Fruit fly (Drosophila melanogaster) whole organism, wandering third instar larva: ENCODE measurements around the gene CG10761.

ENCODE experiments used
- Abd-B ChIP-seq: fragments of >200 bp; optimal IDR thresholded peaks from 2 replicates; lab custom pipeline; 2017; ENCODE audit warnings: missing biosample characterization, missing genetic modification characterization
- CG32264 ChIP-seq: fragments of 200-800 bp; sonication (Bioruptor generic); optimal IDR thresholded peaks from 2 replicates; lab custom pipeline; 2016; ENCODE audit warnings: missing biosample characterization, missing genetic modification characterization
- CG9705 ChIP-seq: fragments of 200-800 bp; sonication (Bioruptor generic); optimal IDR thresholded peaks from 2 replicates; lab custom pipeline; 2018; ENCODE audit warnings: missing biosample characterization, mild to moderate bottlenecking, missing genetic modification characterization
- CrebA ChIP-seq: fragments of 200-800 bp; sonication (Bioruptor generic); optimal IDR thresholded peaks from 2 replicates; lab custom pipeline; 2016; ENCODE audit warnings: missing biosample characterization, mild to moderate bottlenecking, missing genetic modification characterization, borderline replicate concordance
- Dfd ChIP-seq: fragments of >200 bp; optimal IDR thresholded peaks from 2 replicates; lab custom pipeline; 2017; ENCODE audit warnings: missing biosample characterization, missing genetic modification characterization
- GATAd ChIP-seq: sonication (Bioruptor generic); optimal IDR thresholded peaks from 2 replicates; lab custom pipeline; 2016; ENCODE audit warnings: missing biosample characterization, missing genetic modification characterization
- HLH106 ChIP-seq: fragments of 200-800 bp; optimal IDR thresholded peaks from 3 replicates; lab custom pipeline; 2019; ENCODE audit warnings: missing biosample characterization, mild to moderate bottlenecking, missing genetic modification characterization, moderate library complexity
- Hnf4 ChIP-seq: fragments of 200-800 bp; sonication (Bioruptor generic); optimal IDR thresholded peaks from 2 replicates; lab custom pipeline; 2016; ENCODE audit warnings: missing biosample characterization, mild to moderate bottlenecking, missing genetic modification characterization
- Hr78 ChIP-seq: fragments of >200 bp; optimal IDR thresholded peaks from 2 replicates; lab custom pipeline; 2017; ENCODE audit warnings: missing biosample characterization, missing genetic modification characterization
- Hr83 ChIP-seq: fragments of 200-300 bp; sonication (Bioruptor generic); optimal IDR thresholded peaks from 2 replicates; lab custom pipeline; 2016; ENCODE audit warnings: missing biosample characterization, mild to moderate bottlenecking, missing genetic modification characterization, moderate library complexity; ENCODE audit not compliant: poor library complexity, severe bottlenecking
- Jra ChIP-seq: sonication (Bioruptor generic); optimal IDR thresholded peaks from 2 replicates; lab custom pipeline; 2016; ENCODE audit warnings: missing biosample characterization, missing genetic modification characterization
- Mio ChIP-seq: sonication (Bioruptor generic); optimal IDR thresholded peaks from 2 replicates; lab custom pipeline; 2016; ENCODE audit warnings: missing biosample characterization, missing genetic modification characterization
- Myc ChIP-seq: fragments of >200 bp; optimal IDR thresholded peaks from 2 replicates; lab custom pipeline; 2017
- N ChIP-seq: fragments of >200 bp; optimal IDR thresholded peaks from 2 replicates; lab custom pipeline; 2018; ENCODE audit warnings: missing biosample characterization, missing external identifiers, missing genetic modification characterization
- OdsH ChIP-seq: fragments of 200-800 bp; sonication (Bioruptor generic); optimal IDR thresholded peaks from 2 replicates; lab custom pipeline; 2016; ENCODE audit warnings: missing biosample characterization, mild to moderate bottlenecking, missing genetic modification characterization
- Rel ChIP-seq, 2 experiments: fragments of 200-800 bp; sonication (Bioruptor generic) in 1 of 2; optimal IDR thresholded peaks; 2 replicates in 1 of 2; 3 replicates in 1 of 2; lab custom pipeline; 2016 to 2019; ENCODE audit warnings: mild to moderate bottlenecking in 2 of 2, missing biosample characterization in 2 of 2, missing genetic modification characterization in 2 of 2, moderate library complexity in 1 of 2
- Sp1 ChIP-seq: fragments of 200-800 bp; sonication (Bioruptor generic); optimal IDR thresholded peaks from 3 replicates; lab custom pipeline; 2019; ENCODE audit warnings: missing biosample characterization, mild to moderate bottlenecking, missing genetic modification characterization, moderate library complexity
- Vsx2 ChIP-seq: fragments of 200-300, 225-300 bp; sonication (Bioruptor generic); optimal IDR thresholded peaks from 2 replicates; lab custom pipeline; 2018; ENCODE audit warnings: missing biosample characterization, missing genetic modification characterization; ENCODE audit not compliant: partially characterized antibody
- br ChIP-seq: fragments of 200-800 bp; sonication (Bioruptor generic); optimal IDR thresholded peaks from 2 replicates; lab custom pipeline; 2016; ENCODE audit warnings: missing biosample characterization, missing genetic modification characterization
- brk ChIP-seq: fragments of 200-800 bp; sonication (Bioruptor generic); optimal IDR thresholded peaks from 2 replicates; lab custom pipeline; 2016; ENCODE audit warnings: missing biosample characterization, mild to moderate bottlenecking, missing genetic modification characterization
- dl ChIP-seq, 2 experiments: fragments of 175-275, 200-275 bp in 1 of 2; fragments of 200-275 bp in 1 of 2; sonication (Bioruptor generic); optimal IDR thresholded peaks; lab custom pipeline; 2018; ENCODE audit warnings: mild to moderate bottlenecking in 2 of 2, missing biosample characterization in 2 of 2, missing genetic modification characterization in 2 of 2, moderate library complexity in 2 of 2; ENCODE audit not compliant: partially characterized antibody in 2 of 2, insufficient read depth in 1 of 2
- dmrt93B ChIP-seq: fragments of 200-800 bp; sonication (Bioruptor generic); optimal IDR thresholded peaks from 2 replicates; lab custom pipeline; 2018; ENCODE audit warnings: missing biosample characterization, mild to moderate bottlenecking, missing genetic modification characterization
- dsf ChIP-seq: sonication (Bioruptor generic); optimal IDR thresholded peaks from 2 replicates; lab custom pipeline; 2016; ENCODE audit warnings: missing biosample characterization, missing genetic modification characterization, borderline replicate concordance
- ey ChIP-seq: fragments of 200-800 bp; sonication (Bioruptor generic); optimal IDR thresholded peaks from 2 replicates; lab custom pipeline; 2016; ENCODE audit warnings: missing biosample characterization, missing genetic modification characterization
- foxo ChIP-seq, 2 experiments: fragments of 200-800 bp; sonication (Bioruptor generic); optimal IDR thresholded peaks; 2 replicates in 1 of 2; 3 replicates in 1 of 2; lab custom pipeline; 2016 to 2017; ENCODE audit warnings: missing biosample characterization in 2 of 2, missing genetic modification characterization in 2 of 2
- fru ChIP-seq: fragments of 200-800 bp; sonication (Bioruptor generic); optimal IDR thresholded peaks from 3 replicates; lab custom pipeline; 2016; ENCODE audit warnings: missing biosample characterization, mild to moderate bottlenecking, missing genetic modification characterization
- h ChIP-seq: fragments of 200-800 bp; sonication (Bioruptor generic); optimal IDR thresholded peaks from 3 replicates; lab custom pipeline; 2016; ENCODE audit warnings: missing biosample characterization, mild to moderate bottlenecking, missing genetic modification characterization
- jim ChIP-seq: fragments of 175-275, 200-325 bp; sonication (Bioruptor generic); optimal IDR thresholded peaks from 2 replicates; lab custom pipeline; 2016; ENCODE audit warnings: missing biosample characterization, mild to moderate bottlenecking, missing genetic modification characterization
- lola ChIP-seq: fragments of >200 bp; optimal IDR thresholded peaks from 2 replicates; lab custom pipeline; 2017; ENCODE audit warnings: missing biosample characterization, missing genetic modification characterization
- pan ChIP-seq: fragments of >200 bp; optimal IDR thresholded peaks from 2 replicates; lab custom pipeline; 2017
- psq ChIP-seq: fragments of 200-800 bp; sonication (Bioruptor generic); optimal IDR thresholded peaks from 3 replicates; lab custom pipeline; 2017; ENCODE audit warnings: missing biosample characterization, mild to moderate bottlenecking, missing genetic modification characterization, moderate library complexity
- rgr ChIP-seq: fragments of 200-800 bp; sonication (Bioruptor generic); optimal IDR thresholded peaks from 3 replicates; lab custom pipeline; 2016; ENCODE audit warnings: missing biosample characterization, mild to moderate bottlenecking, missing genetic modification characterization
- sage ChIP-seq: fragments of 200-800 bp; sonication (Bioruptor generic); optimal IDR thresholded peaks from 2 replicates; lab custom pipeline; 2016; ENCODE audit warnings: missing biosample characterization, mild to moderate bottlenecking, missing genetic modification characterization
- sv ChIP-seq: fragments of 200-800 bp; sonication (Bioruptor generic); optimal IDR thresholded peaks from 3 replicates; lab custom pipeline; 2016; ENCODE audit warnings: missing biosample characterization, missing genetic modification characterization
- tai ChIP-seq: sonication (Bioruptor generic); optimal IDR thresholded peaks from 2 replicates; lab custom pipeline; 2016; ENCODE audit warnings: missing biosample characterization, missing genetic modification characterization
- usp ChIP-seq: fragments of >200 bp; optimal IDR thresholded peaks from 2 replicates; lab custom pipeline; 2017; ENCODE audit warnings: missing biosample characterization, missing genetic modification characterization
- woc ChIP-seq: sonication (Bioruptor generic); optimal IDR thresholded peaks from 2 replicates; lab custom pipeline; 2016; ENCODE audit warnings: missing biosample characterization, mild to moderate bottlenecking, missing genetic modification characterization

Gene CG10761

DNA sequence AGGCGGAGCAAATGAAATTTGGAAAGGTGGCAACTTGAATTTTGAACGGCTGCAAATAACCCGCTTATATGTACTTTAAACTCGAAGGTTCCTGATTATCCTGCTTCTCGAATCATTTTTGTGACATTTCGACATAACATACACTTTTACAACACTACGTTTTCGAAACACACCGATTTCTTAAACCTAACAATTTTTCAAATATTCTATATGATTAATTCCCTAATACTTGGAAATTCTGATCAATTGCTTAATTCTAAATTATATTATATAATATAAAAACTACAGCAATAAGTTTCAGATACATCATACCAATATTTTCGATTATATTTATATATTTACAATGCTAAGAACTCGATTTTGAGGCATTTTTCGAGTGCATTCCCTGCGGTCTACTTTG is at the start of gene CG10761:
TSS of gene CG10761 (minus strand) at position 101 of the 400 bp plus-strand sequence.
- TF ChIP-seq Hr78 (GFP tag; lab: Kevin White, UChicago), result no peak
- no peak for TF ChIP-seq GATAd
- no peak for TF ChIP-seq Dfd (GFP tag; lab: Kevin White, UChicago)
- no peak for TF ChIP-seq tai (GFP tag; lab: Kevin White, UChicago)
- no peak for TF ChIP-seq Myc (lab: Kevin White, UChicago)
- no peak for TF ChIP-seq woc (GFP tag; lab: Kevin White, UChicago)
- TF ChIP-seq OdsH (GFP tag; lab: Kevin White, UChicago), result no peak
- no peak for TF ChIP-seq dsf (GFP tag; lab: Kevin White, UChicago)
- no peak for TF ChIP-seq usp (GFP tag; lab: Kevin White, UChicago)
- no peak for TF ChIP-seq Hr83 (GFP tag; lab: Kevin White, UChicago)
- TF ChIP-seq jim, result no peak
- TF ChIP-seq dl (GFP tag; optimal IDR thresholded peaks at IDR 0.05; lab: Kevin White, UChicago; ENCODE audit: insufficient read depth in 1 of 2, partially characterized antibody in 2 of 2), result no peak
- no peak for TF ChIP-seq CG9705 (GFP tag; lab: Kevin White, UChicago)
- TF ChIP-seq pan (lab: Kevin White, UChicago), result no peak
- no peak for TF ChIP-seq Mio (GFP tag; lab: Kevin White, UChicago)
- no peak for TF ChIP-seq h (GFP tag; lab: Kevin White, UChicago)

DNA sequence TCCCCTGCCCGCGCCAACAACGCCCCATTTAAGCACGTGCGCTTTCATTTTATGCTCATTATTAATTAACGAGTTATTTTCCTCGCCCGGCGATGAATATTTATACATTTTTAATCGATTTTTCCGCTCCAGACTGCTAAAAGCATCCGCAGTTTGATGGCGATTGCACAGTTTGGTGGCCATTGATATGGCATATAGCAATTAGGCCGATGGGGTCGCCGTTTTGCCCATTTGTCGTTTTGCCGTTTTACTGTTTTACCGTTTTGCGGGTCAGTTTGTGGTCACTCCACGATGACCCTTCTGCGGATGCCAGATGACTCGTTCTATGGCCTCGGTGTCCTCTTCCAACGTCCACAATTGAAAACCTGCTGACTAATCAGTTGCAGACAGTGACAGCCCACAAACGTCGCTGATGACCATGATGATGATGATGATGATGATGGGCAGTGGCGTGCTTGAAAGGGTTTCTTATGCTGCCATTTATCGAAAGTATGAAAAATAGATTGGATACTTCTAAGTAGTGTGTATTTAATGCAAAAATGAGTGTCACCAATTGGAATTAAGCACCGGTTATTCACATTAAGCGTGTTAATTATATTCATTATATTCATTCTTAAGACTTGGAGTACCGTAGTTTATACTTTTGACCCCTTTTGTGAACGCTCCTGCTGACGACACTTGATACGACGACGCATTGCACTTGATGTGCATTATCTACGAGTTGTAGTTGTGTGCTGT is 49.3 kb upstream of the CG10761 start:
- TF ChIP-seq Hr78 (GFP tag; lab: Kevin White, UChicago) (no peak), pan (lab: Kevin White, UChicago) (no peak), dmrt93B (GFP tag; lab: Kevin White, UChicago) (no peak), CG32264 (GFP tag; lab: Kevin White, UChicago) (no peak), Jra (GFP tag; lab: Kevin White, UChicago) (no peak), woc (GFP tag; lab: Kevin White, UChicago) (no peak), ey (GFP tag; lab: Kevin White, UChicago) (no peak), CrebA (GFP tag; lab: Kevin White, UChicago) (no peak), usp (GFP tag; lab: Kevin White, UChicago) (no peak), h (GFP tag; lab: Kevin White, UChicago) (no peak), Rel (GFP tag; optimal IDR thresholded peaks at IDR 0.05; lab: Kevin White, UChicago) (no peak), Rel (tag; optimal IDR thresholded peaks at IDR 0.05; lab: Kevin White, UChicago) (no peak), foxo (GFP tag; optimal IDR thresholded peaks at IDR 0.05; lab: Kevin White, UChicago) (no peak), HLH106 (tag; lab: Kevin White, UChicago) (no peak), Vsx2 (GFP tag; lab: Kevin White, UChicago) (no peak), Myc (lab: Kevin White, UChicago) (no peak)

DNA sequence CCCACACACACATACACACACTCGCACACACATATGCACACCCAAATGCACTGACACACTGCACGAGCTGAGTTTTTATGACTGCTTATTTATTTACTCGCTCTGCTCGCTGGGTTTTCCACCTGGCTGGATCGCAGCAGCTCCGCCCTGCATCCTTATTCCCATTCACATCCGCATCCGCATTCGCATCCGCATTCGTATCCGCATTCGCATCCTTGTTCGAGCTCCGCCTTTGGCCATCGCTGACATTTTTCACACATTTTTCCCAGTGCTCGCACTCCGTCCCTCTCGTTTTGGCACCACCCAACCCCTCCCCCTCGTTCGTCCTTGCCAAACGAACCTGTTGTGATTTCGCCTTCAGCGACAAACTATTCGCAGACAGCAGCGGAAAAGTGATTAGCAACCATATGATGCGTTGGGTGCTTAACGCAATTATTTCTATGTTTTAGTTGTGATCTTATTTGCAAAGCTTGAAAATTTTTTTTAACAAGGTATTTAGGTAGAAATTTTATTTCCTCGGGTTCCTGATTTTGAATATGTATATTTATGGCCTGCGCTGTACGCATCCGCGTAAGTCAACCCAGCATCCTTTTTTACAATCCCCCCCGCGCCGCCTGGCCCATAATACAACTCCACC is 48.6 kb upstream of the CG10761 start:
- no peak for TF ChIP-seq jim
- no peak for TF ChIP-seq dl (GFP tag; optimal IDR thresholded peaks at IDR 0.05; lab: Kevin White, UChicago; ENCODE audit: insufficient read depth in 1 of 2, partially characterized antibody in 2 of 2)
- no peak for TF ChIP-seq dsf (GFP tag; lab: Kevin White, UChicago)
- TF ChIP-seq tai (GFP tag; lab: Kevin White, UChicago), result no peak
- TF ChIP-seq lola (GFP tag; lab: Kevin White, UChicago), result no peak
- TF ChIP-seq sage (GFP tag; lab: Kevin White, UChicago), result no peak
- no peak for TF ChIP-seq Dfd (GFP tag; lab: Kevin White, UChicago)
- TF ChIP-seq N (GFP tag; lab: Kevin White, UChicago), result no peak
- peak; percentile 42 for TF ChIP-seq rgr
- TF ChIP-seq Vsx2 (GFP tag; lab: Kevin White, UChicago), result no peak
- peak; percentile 36 for TF ChIP-seq br
- TF ChIP-seq usp (GFP tag; lab: Kevin White, UChicago), result no peak
- TF ChIP-seq HLH106 (tag; lab: Kevin White, UChicago), result peak; percentile 48
- TF ChIP-seq brk (GFP tag; lab: Kevin White, UChicago), result no peak
- TF ChIP-seq psq (GFP tag; lab: Kevin White, UChicago), result peak; percentile 9
- TF ChIP-seq woc (GFP tag; lab: Kevin White, UChicago), result peak; percentile 17
- no peak for TF ChIP-seq CrebA (GFP tag; lab: Kevin White, UChicago)
- TF ChIP-seq sv (GFP tag; lab: Kevin White, UChicago), result no peak
- peak; percentile 29 for TF ChIP-seq h (GFP tag; lab: Kevin White, UChicago)
- no peak for TF ChIP-seq Jra (GFP tag; lab: Kevin White, UChicago)
- TF ChIP-seq Myc (lab: Kevin White, UChicago), result no peak
- no peak for TF ChIP-seq Hr78 (GFP tag; lab: Kevin White, UChicago)
- TF ChIP-seq GATAd, result no peak
- peak; percentile 14 for TF ChIP-seq OdsH (GFP tag; lab: Kevin White, UChicago)
- TF ChIP-seq Abd-B, result no peak
- peak; percentile 7 for TF ChIP-seq dmrt93B (GFP tag; lab: Kevin White, UChicago)
- peak; percentile 48 for TF ChIP-seq ey (GFP tag; lab: Kevin White, UChicago)
- TF ChIP-seq Hr83 (GFP tag; lab: Kevin White, UChicago), result no peak
- TF ChIP-seq Mio (GFP tag; lab: Kevin White, UChicago), result no peak
- TF ChIP-seq foxo (GFP tag; optimal IDR thresholded peaks at IDR 0.05; lab: Kevin White, UChicago), result peak in 1 of 2 experiments; percentile 56
- no peak for TF ChIP-seq CG32264 (GFP tag; lab: Kevin White, UChicago)
- no peak for TF ChIP-seq pan (lab: Kevin White, UChicago)
- peak; percentile 40 for TF ChIP-seq fru (GFP tag; lab: Kevin White, UChicago)
- TF ChIP-seq Sp1 (GFP tag; lab: Kevin White, UChicago), result peak; percentile 36
- TF ChIP-seq CG9705 (GFP tag; lab: Kevin White, UChicago), result no peak
- TF ChIP-seq Rel (GFP tag; optimal IDR thresholded peaks at IDR 0.05; lab: Kevin White, UChicago), result no peak
- no peak for TF ChIP-seq Rel (tag; optimal IDR thresholded peaks at IDR 0.05; lab: Kevin White, UChicago)
- peak; percentile 1 for TF ChIP-seq Hnf4
